Worm (Caenorhabditis elegans) whole organism, young adult: ENCODE results near the gene cdc-48.2.

Source experiments
- B0035.1 ChIP-seq: sonication (generic microtip); optimal IDR thresholded peaks from 2 replicates; lab custom pipeline; 2016; ENCODE audit warnings: missing genetic modification characterization, mild to moderate bottlenecking, missing compliant biosample characterization, missing genotype, missing genetic modification reagents
- B0261.1 ChIP-seq: sonication (generic microtip); optimal IDR thresholded peaks from 2 replicates; lab custom pipeline; 2016; ENCODE audit warnings: mild to moderate bottlenecking, missing genetic modification characterization, moderate library complexity, missing compliant biosample characterization
- F10E7.11 ChIP-seq: sonication (generic microtip); optimal IDR thresholded peaks from 2 replicates; lab custom pipeline; 2017; ENCODE audit warnings: mild to moderate bottlenecking, missing genetic modification characterization, moderate library complexity, missing compliant biosample characterization
- F22D6.2 ChIP-seq: sonication (generic microtip); optimal IDR thresholded peaks from 2 replicates; lab custom pipeline; 2016; ENCODE audit warnings: mild to moderate bottlenecking, missing genetic modification characterization, missing compliant biosample characterization
- F37B4.10 ChIP-seq: fragments of 200-800 bp; sonication (Bioruptor generic); IDR thresholded peaks from 2 replicates; pipeline ENCODE4 v1.3.6; 2022; ENCODE audit warnings: missing genetic modification characterization, missing compliant biosample characterization
- F49E8.2 ChIP-seq: sonication (generic microtip); optimal IDR thresholded peaks from 3 replicates; lab custom pipeline; 2017; ENCODE audit warnings: missing genetic modification characterization, mild to moderate bottlenecking, missing compliant biosample characterization, antibody characterized with exemption, moderate library complexity; ENCODE audit not compliant: insufficient read depth
- T26A5.8 ChIP-seq: sonication (generic microtip); optimal IDR thresholded peaks from 2 replicates; lab custom pipeline; 2016; ENCODE audit warnings: missing genetic modification characterization, missing compliant biosample characterization
- Y67H2A.10 ChIP-seq: fragments of 200-800 bp; sonication (Bioruptor generic); conservative IDR thresholded peaks from 2 replicates; pipeline ENCODE4 v1.3.6; 2022; ENCODE audit warnings: missing genetic modification reagents, missing genetic modification characterization, missing compliant biosample characterization
- Y79H2A.3 ChIP-seq: fragments of 200-800 bp; sonication (Bioruptor generic); conservative IDR thresholded peaks from 2 replicates; pipeline ENCODE4 v1.3.6; 2022; ENCODE audit warnings: missing genetic modification reagents, missing genetic modification characterization, missing compliant biosample characterization
- Y95B8A.8 ChIP-seq: fragments of 200-800 bp; sonication (Bioruptor generic); IDR thresholded peaks from 2 replicates; pipeline ENCODE4 v1.3.6; 2022; ENCODE audit warnings: missing genetic modification reagents, missing genetic modification characterization, missing compliant biosample characterization
- akir-1 ChIP-seq: fragments of 200-800 bp; sonication (Bioruptor generic); optimal IDR thresholded peaks from 2 replicates; lab custom pipeline; 2018; ENCODE audit warnings: mild to moderate bottlenecking, missing genetic modification characterization, moderate library complexity, missing compliant biosample characterization
- aptf-2 ChIP-seq: fragments of 200-800 bp; sonication (Bioruptor generic); conservative IDR thresholded peaks from 2 replicates; pipeline ENCODE4 v1.3.6; 2022; ENCODE audit warnings: missing genetic modification reagents, missing genetic modification characterization, missing compliant biosample characterization
- atf-7 ChIP-seq: sonication (generic microtip); optimal IDR thresholded peaks from 2 replicates; lab custom pipeline; 2017; ENCODE audit warnings: mild to moderate bottlenecking, missing genetic modification characterization, missing compliant biosample characterization
- attf-5 ChIP-seq: fragments of 200-800 bp; sonication (Bioruptor generic); optimal IDR thresholded peaks from 2 replicates; lab custom pipeline; 2018; ENCODE audit warnings: mild to moderate bottlenecking, missing genetic modification characterization, missing compliant biosample characterization
- attf-6 ChIP-seq: fragments of 200-800 bp; sonication (Bioruptor generic); IDR thresholded peaks from 2 replicates; pipeline ENCODE4 v1.3.6; 2022; ENCODE audit warnings: missing genetic modification reagents, missing genetic modification characterization, missing compliant biosample characterization
- cebp-1 ChIP-seq, 2 experiments: fragments of 200-800 bp in 1 of 2; sonication (Bioruptor generic) in 1 of 2; sonication (generic microtip) in 1 of 2; IDR thresholded peaks in 1 of 2; optimal IDR thresholded peaks in 1 of 2; 2 replicates each; pipeline versions ENCODE4 v1.3.6 to Lab custom; 2017 to 2022; ENCODE audit warnings: missing compliant biosample characterization in 2 of 2, missing genetic modification characterization in 2 of 2, mild to moderate bottlenecking in 1 of 2, missing genetic modification reagents in 1 of 2, moderate library complexity in 1 of 2
- ceh-27 ChIP-seq: fragments of 200-800 bp; sonication (Bioruptor generic); optimal IDR thresholded peaks from 2 replicates; lab custom pipeline; 2018; ENCODE audit warnings: mild to moderate bottlenecking, missing genetic modification characterization, moderate library complexity, missing compliant biosample characterization
- ceh-58 ChIP-seq: fragments of 200-800 bp; sonication (Bioruptor generic); IDR thresholded peaks from 2 replicates; pipeline ENCODE4 v1.3.6; 2022; ENCODE audit warnings: missing genetic modification characterization, missing compliant biosample characterization
- ceh-79 ChIP-seq: sonication (generic microtip); optimal IDR thresholded peaks from 2 replicates; lab custom pipeline; 2017; ENCODE audit warnings: mild to moderate bottlenecking, missing genetic modification characterization, missing compliant biosample characterization
- die-1 ChIP-seq: sonication (generic microtip); optimal IDR thresholded peaks from 2 replicates; lab custom pipeline; 2016; ENCODE audit warnings: missing genotype, mild to moderate bottlenecking, missing genetic modification characterization, missing compliant biosample characterization
- dox-1 ChIP-seq: fragments of 200-800 bp; sonication (Bioruptor generic); IDR thresholded peaks from 2 replicates; pipeline ENCODE4 v1.3.6; 2022; ENCODE audit warnings: missing genetic modification reagents, missing genetic modification characterization, missing compliant biosample characterization
- dpff-1 ChIP-seq: sonication (generic microtip); optimal IDR thresholded peaks from 2 replicates; lab custom pipeline; 2017; ENCODE audit warnings: mild to moderate bottlenecking, missing genetic modification characterization, missing compliant biosample characterization
- dpl-1 ChIP-seq: fragments of 150-350 bp; optimal IDR thresholded peaks from 2 replicates; lab custom pipeline; 2014; ENCODE audit warnings: missing biosample characterization, missing genetic modification reagents, missing genetic modification characterization
- egl-44 ChIP-seq: fragments of 200-800 bp; sonication (Bioruptor generic); IDR thresholded peaks from 2 replicates; pipeline ENCODE4 v1.3.6; 2022; ENCODE audit warnings: missing genetic modification reagents, missing genetic modification characterization, missing compliant biosample characterization
- fkh-3 ChIP-seq: sonication (generic microtip); optimal IDR thresholded peaks from 2 replicates; lab custom pipeline; 2016; ENCODE audit warnings: mild to moderate bottlenecking, missing genetic modification characterization, missing compliant biosample characterization
- hlh-12 ChIP-seq: sonication (generic microtip); optimal IDR thresholded peaks from 2 replicates; lab custom pipeline; 2016; ENCODE audit warnings: missing genetic modification characterization, missing compliant biosample characterization
- hmg-20 ChIP-seq: fragments of 200-800 bp; sonication (Bioruptor generic); IDR thresholded peaks from 2 replicates; pipeline ENCODE4 v1.3.6; 2022; ENCODE audit warnings: missing genetic modification reagents, missing genetic modification characterization, missing compliant biosample characterization
- hrde-1 ChIP-seq: sonication (generic microtip); optimal IDR thresholded peaks from 2 replicates; lab custom pipeline; 2016; ENCODE audit warnings: missing genetic modification characterization, mild to moderate bottlenecking, missing compliant biosample characterization, moderate library complexity, missing genotype, missing genetic modification reagents, borderline replicate concordance
- lin-26 ChIP-seq: fragments of 200-800 bp; sonication (Bioruptor generic); IDR thresholded peaks from 2 replicates; pipeline ENCODE4 v1.3.6; 2022; ENCODE audit warnings: missing genetic modification reagents, missing genetic modification characterization, missing compliant biosample characterization
- lin-35 ChIP-seq, 3 experiments: fragments of 150-350 bp in 2 of 3; sonication (generic microtip) in 1 of 3; optimal IDR thresholded peaks; 2 replicates each; lab custom pipeline; 2014 to 2018; ENCODE audit warnings: missing biosample characterization in 3 of 3, missing genetic modification characterization in 3 of 3, missing genetic modification reagents in 3 of 3
- lsl-1 ChIP-seq: fragments of 200-800 bp; sonication (Bioruptor generic); optimal IDR thresholded peaks from 2 replicates; lab custom pipeline; 2018; ENCODE audit warnings: mild to moderate bottlenecking, missing genetic modification characterization, moderate library complexity, missing compliant biosample characterization
- lsy-27 ChIP-seq: sonication (generic microtip); optimal IDR thresholded peaks from 2 replicates; lab custom pipeline; 2017; ENCODE audit warnings: missing genetic modification characterization, mild to moderate bottlenecking, missing compliant biosample characterization, antibody characterized with exemption, missing genotype, borderline replicate concordance; ENCODE audit not compliant: insufficient read depth
- madf-10 ChIP-seq: sonication (generic microtip); optimal IDR thresholded peaks from 2 replicates; lab custom pipeline; 2016; ENCODE audit warnings: mild to moderate bottlenecking, missing genetic modification characterization, missing compliant biosample characterization
- mel-28 ChIP-seq: sonication (generic microtip); optimal IDR thresholded peaks from 2 replicates; lab custom pipeline; 2016; ENCODE audit warnings: borderline replicate concordance, mild to moderate bottlenecking, missing genetic modification characterization, missing compliant biosample characterization
- mes-4 ChIP-seq: sonication (generic microtip); optimal IDR thresholded peaks from 2 replicates; lab custom pipeline; 2016; ENCODE audit warnings: missing genotype, missing genetic modification characterization, missing compliant biosample characterization
- nfyb-1 ChIP-seq: fragments of 200-800 bp; sonication (Bioruptor generic); IDR thresholded peaks from 2 replicates; pipeline ENCODE4 v1.3.6; 2022; ENCODE audit warnings: missing genetic modification reagents, missing genetic modification characterization, missing compliant biosample characterization
- nhr-179 ChIP-seq: sonication (generic microtip); optimal IDR thresholded peaks from 2 replicates; lab custom pipeline; 2016; ENCODE audit warnings: mild to moderate bottlenecking, missing genetic modification characterization, missing compliant biosample characterization
- nhr-90 ChIP-seq: sonication (generic microtip); optimal IDR thresholded peaks from 2 replicates; lab custom pipeline; 2016; ENCODE audit warnings: missing genotype, mild to moderate bottlenecking, missing genetic modification characterization, missing compliant biosample characterization
- repo-1 ChIP-seq: sonication (generic microtip); optimal IDR thresholded peaks from 2 replicates; lab custom pipeline; 2017; ENCODE audit warnings: mild to moderate bottlenecking, missing genetic modification characterization, missing compliant biosample characterization
- tbp1 ChIP-seq: fragments of 200-800 bp; sonication (Bioruptor generic); optimal IDR thresholded peaks from 2 replicates; lab custom pipeline; 2018; ENCODE audit warnings: mild to moderate bottlenecking, missing genetic modification characterization, missing compliant biosample characterization
- unc-62 ChIP-seq: fragments of 150-350 bp; optimal IDR thresholded peaks from 2 replicates; lab custom pipeline; 2014; ENCODE audit warnings: missing biosample characterization, missing genetic modification reagents, missing genetic modification characterization
- xnd-1 ChIP-seq: sonication (generic microtip); optimal IDR thresholded peaks from 2 replicates; lab custom pipeline; 2016; ENCODE audit warnings: missing genotype, missing genetic modification reagents, missing genetic modification characterization, missing compliant biosample characterization
- zim-3 ChIP-seq: sonication (generic microtip); optimal IDR thresholded peaks from 2 replicates; lab custom pipeline; 2017; ENCODE audit warnings: mild to moderate bottlenecking, missing genetic modification characterization, moderate library complexity, missing compliant biosample characterization
- ztf-18 ChIP-seq: sonication (generic microtip); optimal IDR thresholded peaks from 2 replicates; lab custom pipeline; 2016; ENCODE audit warnings: missing genotype, mild to moderate bottlenecking, missing genetic modification characterization, missing compliant biosample characterization
- ztf-28 ChIP-seq: fragments of 200-800 bp; sonication (Bioruptor generic); IDR thresholded peaks from 2 replicates; pipeline ENCODE4 v1.3.6; 2022; ENCODE audit warnings: missing genetic modification reagents, missing genetic modification characterization, missing compliant biosample characterization

The cdc-48.2 gene

ce11 chrII:8149930-8150329 is 11.6 kb downstream of the cdc-48.2 start, which contains the start of gene F10B5.3:
Gene F10B5.3 (minus strand): TSS chrII:8150030.
- no peak for TF ChIP-seq B0261.1 (tag; lab: Kevin White, UChicago)
- no peak for TF ChIP-seq F49E8.2 (tag; lab: Kevin White, UChicago)
- no peak for TF ChIP-seq nfyb-1
- no peak for TF ChIP-seq dpff-1 (tag; lab: Kevin White, UChicago)
- no peak for TF ChIP-seq tbp1 (GFP tag; lab: Kevin White, UChicago)
- no peak for TF ChIP-seq F22D6.2 (tag; lab: Kevin White, UChicago)
- no peak for TF ChIP-seq cebp-1 (GFP tag; IDR thresholded peaks at IDR 0.05; lab: Robert Waterston, UW)
- TF ChIP-seq cebp-1 (tag; optimal IDR thresholded peaks at IDR 0.05; lab: Kevin White, UChicago): no peak
- no peak for TF ChIP-seq ceh-58
- TF ChIP-seq zim-3 (tag; lab: Kevin White, UChicago): no peak
- no peak for TF ChIP-seq akir-1 (GFP tag; lab: Kevin White, UChicago)
- TF ChIP-seq lin-26 (GFP tag; lab: Robert Waterston, UW): no peak
- TF ChIP-seq ztf-28 (GFP tag; lab: Robert Waterston, UW): no peak
- TF ChIP-seq egl-44 (GFP tag; lab: Robert Waterston, UW): no peak
- TF ChIP-seq aptf-2 (GFP tag; lab: Robert Waterston, UW): no peak
- no peak for TF ChIP-seq attf-6

ce11 chrII:8152711-8153325 is 14.5 kb downstream of the cdc-48.2 start:
- TF ChIP-seq Y79H2A.3 (GFP tag; lab: Robert Waterston, UW) (no peak), nhr-179 (no peak), lsy-27 (tag; lab: Kevin White, UChicago) (no peak), dox-1 (no peak), madf-10 (tag; lab: Kevin White, UChicago) (no peak), ceh-79 (tag; lab: Kevin White, UChicago) (no peak), Y95B8A.8 (no peak), atf-7 (no peak), F10E7.11 (no peak), Y67H2A.10 (GFP tag; lab: Robert Waterston, UW) (no peak), repo-1 (no peak), nhr-90 (tag; lab: Kevin White, UChicago) (no peak), attf-5 (no peak), xnd-1 (tag; lab: Kevin White, UChicago) (no peak), lin-35 (GFP tag; optimal IDR thresholded peaks at IDR 0.05; lab: Kevin White, UChicago) (no peak), hrde-1 (tag; lab: Kevin White, UChicago) (no peak)

ce11 chrII:8156845-8157373 is 18.6 kb downstream of the cdc-48.2 start, which contains the start of the genes tub-1 and tmem-138:
Gene tub-1 (minus strand): TSS chrII:8156945.
Gene tmem-138 (plus strand): TSS chrII:8157323.
- no peak for TF ChIP-seq fkh-3
- no peak for TF ChIP-seq ceh-27 (GFP tag; lab: Kevin White, UChicago)
- no peak for TF ChIP-seq mes-4
- no peak for TF ChIP-seq unc-62 (GFP tag; lab: Kevin White, UChicago)
- TF ChIP-seq B0035.1 (tag; lab: Kevin White, UChicago): no peak
- TF ChIP-seq hmg-20 (GFP tag; lab: Robert Waterston, UW): no peak
- TF ChIP-seq dpff-1 (tag; lab: Kevin White, UChicago): no peak
- TF ChIP-seq dpl-1 (GFP tag; lab: Kevin White, UChicago): no peak
- TF ChIP-seq die-1 (tag; lab: Kevin White, UChicago): no peak
- no peak for TF ChIP-seq nfyb-1
- no peak for TF ChIP-seq T26A5.8
- TF ChIP-seq madf-10 (tag; lab: Kevin White, UChicago): no peak
- no peak for TF ChIP-seq tbp1 (GFP tag; lab: Kevin White, UChicago)
- TF ChIP-seq lsl-1: no peak
- TF ChIP-seq F37B4.10 (GFP tag; lab: Robert Waterston, UW): no peak
- no peak for TF ChIP-seq mel-28 (tag; lab: Kevin White, UChicago)
- TF ChIP-seq hlh-12 (tag; lab: Kevin White, UChicago): no peak
- no peak for TF ChIP-seq ztf-18 (tag; lab: Kevin White, UChicago)
